Fruit fly (Drosophila melanogaster): ENCODE data around the gene CG43318.

dm6 chr3R:15872829-15873440 is 39.7 kb upstream of the CG43318 start:
- TF ChIP-seq spab (GFP tag; optimal IDR thresholded peaks at IDR 0.05) (no peak), net (GFP tag; optimal IDR thresholded peaks at IDR 0.05) (no peak), CG32006 (GFP tag; optimal IDR thresholded peaks at IDR 0.05) (no peak), salr (GFP tag; optimal IDR thresholded peaks at IDR 0.05) (no peak), Sox15 (GFP tag; optimal IDR thresholded peaks at IDR 0.05) (no peak), CG8119 (GFP tag; IDR thresholded peaks at IDR 0.05) (no peak), vri (GFP tag; optimal IDR thresholded peaks at IDR 0.05) (no peak), achi (GFP tag; optimal IDR thresholded peaks at IDR 0.05) (no peak), CG6808 (GFP tag; optimal IDR thresholded peaks at IDR 0.05) (no peak), topi (GFP tag; optimal IDR thresholded peaks at IDR 0.05) (no peak), CG6163 (GFP tag; IDR thresholded peaks at IDR 0.05) (no peak), Smox (GFP tag; optimal IDR thresholded peaks at IDR 0.05) (no peak)
